Worm (Caenorhabditis elegans) whole organism, mixed stage, embryonic: ENCODE results near the gene Y58A7A.3.

Source experiments
- blmp-1 ChIP-seq: fragments of 150-350 bp; optimal IDR thresholded peaks from 2 replicates; lab custom pipeline; 2014; ENCODE audit warnings: missing biosample characterization, missing genetic modification characterization
- hlh-1 ChIP-seq: fragments of 150-350 bp; optimal IDR thresholded peaks from 2 replicates; lab custom pipeline; 2014; ENCODE audit warnings: missing biosample characterization, missing genetic modification reagents, missing genetic modification characterization
- lin-13 ChIP-seq: fragments of 150-350 bp; optimal IDR thresholded peaks from 2 replicates; lab custom pipeline; 2014; ENCODE audit warnings: missing biosample characterization, missing genetic modification characterization
- nhr-12 ChIP-seq: fragments of 150-350 bp; optimal IDR thresholded peaks from 2 replicates; lab custom pipeline; 2014; ENCODE audit warnings: missing biosample characterization, missing genetic modification characterization
- nhr-28 ChIP-seq: fragments of 150-350 bp; optimal IDR thresholded peaks from 2 replicates; lab custom pipeline; 2014; ENCODE audit warnings: missing biosample characterization, missing genetic modification characterization
- nhr-76 ChIP-seq: sonication (generic microtip); optimal IDR thresholded peaks from 2 replicates; lab custom pipeline; 2017; ENCODE audit warnings: missing biosample characterization, missing genetic modification characterization
- snpc-4 ChIP-seq: fragments of 150-350 bp; optimal IDR thresholded peaks from 2 replicates; lab custom pipeline; 2014; ENCODE audit warnings: missing biosample characterization, missing genetic modification characterization
- ztf-11 ChIP-seq: fragments of 150-350 bp; optimal IDR thresholded peaks from 2 replicates; lab custom pipeline; 2014; ENCODE audit warnings: missing biosample characterization, missing genetic modification characterization

ce11 chrV:5086919-5087404 lies 6.3 kb upstream of the Y58A7A.3 start, which contains the start of gene Y58A7A.5:
- TF ChIP-seq ztf-11 = no peak
- no peak for TF ChIP-seq nhr-12
- no peak for TF ChIP-seq snpc-4 (tag; lab: Kevin White, UChicago)
- TF ChIP-seq nhr-76 (tag; lab: Kevin White, UChicago) = no peak
- TF ChIP-seq nhr-28 (tag; lab: Kevin White, UChicago) = no peak
- TF ChIP-seq lin-13 (tag; lab: Kevin White, UChicago) = no peak
- no peak for TF ChIP-seq blmp-1
- TF ChIP-seq hlh-1 (tag; lab: Kevin White, UChicago) = no peak
